Worm (Caenorhabditis elegans) whole organism, L1 larva: ENCODE measurements around the gene gmeb-1.

Experiments used
- ama-1 ChIP-seq: fragments of 150-350 bp; optimal IDR thresholded peaks from 2 replicates; lab custom pipeline; 2014
- nhr-28 ChIP-seq: fragments of 150-350 bp; optimal IDR thresholded peaks from 2 replicates; lab custom pipeline; 2014; ENCODE audit warnings: missing biosample characterization, missing genetic modification characterization

ce11 chrII:21953-22352 lies 2.6 kb downstream of the gmeb-1 start:
- TF ChIP-seq ama-1 (lab: Kevin White, UChicago) = no peak
- no peak for TF ChIP-seq nhr-28 (tag; lab: Kevin White, UChicago)
